Fruit fly (Drosophila melanogaster) whole organism, embryonic: ENCODE data around the gene COX6B.

Experiments used
- Abd-B ChIP-seq: fragments of 200-800 bp; sonication (Bioruptor generic); optimal IDR thresholded peaks from 2 replicates; lab custom pipeline; 2018; ENCODE audit warnings: missing biosample characterization, mild to moderate bottlenecking, missing genetic modification characterization, moderate library complexity
- Atf3 ChIP-seq: fragments of 200-800 bp; sonication (Bioruptor generic); optimal IDR thresholded peaks from 3 replicates; lab custom pipeline; 2016; ENCODE audit warnings: missing biosample characterization, missing genetic modification characterization
- B-H1 ChIP-seq: fragments of 200-800 bp; sonication (Bioruptor generic); IDR thresholded peaks from 3 replicates; pipeline ENCODE4 v1.3.6; 2022; ENCODE audit warnings: missing biosample characterization, missing genetic modification characterization
- CG11085 ChIP-seq: fragments of 200-800 bp; sonication (Bioruptor generic); IDR thresholded peaks from 2 replicates; pipeline ENCODE4 v1.3.6; 2022; ENCODE audit warnings: missing biosample characterization, missing genetic modification characterization
- CG12071 ChIP-seq: fragments of 200-800 bp; sonication (Bioruptor generic); optimal IDR thresholded peaks from 3 replicates; lab custom pipeline; 2018; ENCODE audit warnings: missing biosample characterization, mild to moderate bottlenecking, missing genetic modification characterization
- CG12299 ChIP-seq: fragments of 200-800 bp; sonication (Bioruptor generic); optimal IDR thresholded peaks from 2 replicates; lab custom pipeline; 2018; ENCODE audit warnings: missing biosample characterization, mild to moderate bottlenecking, missing genetic modification characterization
- CG12744 ChIP-seq: fragments of 200-800 bp; sonication (Bioruptor generic); optimal IDR thresholded peaks from 2 replicates; lab custom pipeline; 2016; ENCODE audit warnings: missing biosample characterization, missing genetic modification characterization
- CG13287 ChIP-seq: fragments of 200-800 bp; sonication (Bioruptor generic); IDR thresholded peaks from 2 replicates; pipeline ENCODE4 v1.3.6; 2022; ENCODE audit warnings: missing biosample characterization, missing genetic modification characterization; ENCODE audit not compliant: partially characterized antibody
- CG14050 ChIP-seq: fragments of 200-800 bp; sonication (Bioruptor generic); IDR thresholded peaks from 3 replicates; pipeline ENCODE4 v1.3.6; 2022; ENCODE audit warnings: missing biosample characterization, missing genetic modification characterization
- CG16779 ChIP-seq: fragments of 200-800 bp; sonication (Bioruptor generic); IDR thresholded peaks from 2 replicates; pipeline ENCODE4 v1.3.6; 2022; ENCODE audit warnings: missing biosample characterization, missing genetic modification characterization
- CG17186 ChIP-seq: fragments of 200-800 bp; sonication (Bioruptor generic); optimal IDR thresholded peaks from 3 replicates; lab custom pipeline; 2017; ENCODE audit warnings: missing biosample characterization, missing genetic modification reagents, missing genetic modification characterization
- CG18476 ChIP-seq: fragments of 200-800 bp; sonication (Bioruptor generic); optimal IDR thresholded peaks from 2 replicates; lab custom pipeline; 2016; ENCODE audit warnings: missing biosample characterization, mild to moderate bottlenecking, missing genetic modification characterization
- CG34224 ChIP-seq: fragments of 200-800 bp; sonication (Bioruptor generic); IDR thresholded peaks from 3 replicates; pipeline ENCODE4 v1.3.6; 2022; ENCODE audit warnings: missing biosample characterization, missing genetic modification characterization; ENCODE audit not compliant: partially characterized antibody
- CG3726 ChIP-seq: fragments of 200-800 bp; sonication (Bioruptor generic); IDR thresholded peaks from 3 replicates; pipeline ENCODE4, ENCODE4 v1.3.6; 2022; ENCODE audit warnings: missing biosample characterization, missing genetic modification characterization
- CG4854 ChIP-seq: fragments of 200-800 bp; sonication (Bioruptor generic); optimal IDR thresholded peaks from 2 replicates; lab custom pipeline; 2016; ENCODE audit warnings: missing biosample characterization, missing genetic modification characterization, inconsistent platforms
- CG7928 ChIP-seq: fragments of 200-800 bp; sonication (Bioruptor generic); optimal IDR thresholded peaks from 2 replicates; lab custom pipeline; 2017; ENCODE audit warnings: missing biosample characterization, mild to moderate bottlenecking, missing genetic modification characterization
- CG8359 ChIP-seq: fragments of 200-800 bp; sonication (Bioruptor generic); optimal IDR thresholded peaks from 2 replicates; lab custom pipeline; 2017; ENCODE audit warnings: missing biosample characterization, mild to moderate bottlenecking, missing genetic modification characterization, borderline replicate concordance
- CG8944 ChIP-seq: fragments of 200-800 bp; sonication (Bioruptor generic); optimal IDR thresholded peaks from 3 replicates; lab custom pipeline; 2016; ENCODE audit warnings: missing biosample characterization, missing genetic modification characterization
- Camta ChIP-seq: fragments of 200-800 bp; sonication (Bioruptor generic); optimal IDR thresholded peaks from 2 replicates; lab custom pipeline; 2016; ENCODE audit warnings: missing biosample characterization, missing genetic modification characterization
- CoRest ChIP-seq: fragments of 200-800 bp; sonication (Bioruptor generic); optimal IDR thresholded peaks from 3 replicates; lab custom pipeline; 2018; ENCODE audit warnings: missing biosample characterization, mild to moderate bottlenecking, missing genetic modification characterization, moderate library complexity
- CrebB ChIP-seq: fragments of 200-800 bp; sonication (Bioruptor generic); optimal IDR thresholded peaks from 3 replicates; lab custom pipeline; 2018; ENCODE audit warnings: missing biosample characterization, mild to moderate bottlenecking, missing genetic modification characterization
- Dbx ChIP-seq: fragments of 200-800 bp; sonication (Bioruptor generic); IDR thresholded peaks from 3 replicates; pipeline ENCODE4 v1.3.6; 2022; ENCODE audit warnings: missing biosample characterization, missing genetic modification characterization
- Dref ChIP-seq: fragments of 200-800 bp; sonication (Bioruptor generic); IDR thresholded peaks from 2 replicates; pipeline ENCODE4 v1.3.6; 2022; ENCODE audit warnings: missing biosample characterization, missing genetic modification characterization
- Eip74EF ChIP-seq, 2 experiments: fragments of 200-800 bp in 1 of 2; fragments of >200 bp in 1 of 2; sonication (Bioruptor generic) in 1 of 2; optimal IDR thresholded peaks; 2 replicates each; lab custom pipeline; 2017 to 2019; ENCODE audit warnings: missing biosample characterization in 2 of 2, missing genetic modification characterization in 2 of 2, mild to moderate bottlenecking in 1 of 2, moderate library complexity in 1 of 2
- Fer2 ChIP-seq: fragments of 200-800 bp; sonication (Bioruptor generic); optimal IDR thresholded peaks from 2 replicates; lab custom pipeline; 2018; ENCODE audit warnings: missing biosample characterization, mild to moderate bottlenecking, missing genetic modification characterization, moderate library complexity
- Hmr ChIP-seq: fragments of 200-800 bp; sonication (Bioruptor generic); optimal IDR thresholded peaks from 3 replicates; lab custom pipeline; 2017; ENCODE audit warnings: mild to moderate bottlenecking, missing biosample characterization, missing genetic modification reagents, missing genetic modification characterization
- MESR4 ChIP-seq: fragments of 200-800 bp; sonication (Bioruptor generic); optimal IDR thresholded peaks from 2 replicates; lab custom pipeline; 2018; ENCODE audit warnings: missing biosample characterization, mild to moderate bottlenecking, missing genetic modification characterization, moderate library complexity
- MTF-1 ChIP-seq: fragments of 200-800 bp; sonication (Bioruptor generic); optimal IDR thresholded peaks from 2 replicates; lab custom pipeline; 2018; ENCODE audit warnings: missing biosample characterization, mild to moderate bottlenecking, missing genetic modification characterization, borderline replicate concordance
- NFAT ChIP-seq: fragments of 200-800 bp; sonication (Bioruptor generic); IDR thresholded peaks from 2 replicates; pipeline ENCODE4 v1.3.6; 2022; ENCODE audit warnings: missing biosample characterization, missing genetic modification characterization
- Nf-YC ChIP-seq: fragments of 200-800 bp; optimal IDR thresholded peaks from 3 replicates; lab custom pipeline; 2019; ENCODE audit warnings: missing biosample characterization, mild to moderate bottlenecking, missing genetic modification characterization, moderate library complexity
- cas ChIP-seq: fragments of 200-800 bp; sonication (Bioruptor generic); IDR thresholded peaks from 2 replicates; pipeline ENCODE4 v1.3.6; 2022; ENCODE audit warnings: missing biosample characterization, missing genetic modification characterization
- cato ChIP-seq: fragments of 200-800 bp; sonication (Bioruptor generic); optimal IDR thresholded peaks from 2 replicates; lab custom pipeline; 2016; ENCODE audit warnings: missing biosample characterization, missing genetic modification characterization, borderline replicate concordance
- danr ChIP-seq: fragments of 200-800 bp; sonication (Bioruptor generic); IDR thresholded peaks from 2 replicates; pipeline ENCODE4 v1.3.6; 2022; ENCODE audit warnings: missing biosample characterization, missing genetic modification characterization
- disco-r ChIP-seq: fragments of 200-800 bp; sonication (Bioruptor generic); optimal IDR thresholded peaks from 2 replicates; lab custom pipeline; 2016; ENCODE audit warnings: missing biosample characterization, missing genetic modification characterization
- eve ChIP-seq, 2 experiments: fragments of >200 bp; optimal IDR thresholded peaks; 2 replicates each; lab custom pipeline; 2017; ENCODE audit warnings: missing biosample characterization in 2 of 2, missing genetic modification characterization in 2 of 2
- fd64A ChIP-seq: fragments of 200-800 bp; sonication (Bioruptor generic); optimal IDR thresholded peaks from 3 replicates; lab custom pipeline; 2018; ENCODE audit warnings: missing biosample characterization, mild to moderate bottlenecking, missing genetic modification characterization
- gem ChIP-seq: fragments of 200-800 bp; sonication (Bioruptor generic); optimal IDR thresholded peaks from 2 replicates; lab custom pipeline; 2019; ENCODE audit warnings: missing biosample characterization, mild to moderate bottlenecking, missing genetic modification characterization, moderate library complexity
- hkb ChIP-seq, 2 experiments: fragments of 200-800 bp in 1 of 2; fragments of >200 bp in 1 of 2; sonication (Bioruptor generic) in 1 of 2; IDR thresholded peaks in 1 of 2; optimal IDR thresholded peaks in 1 of 2; 2 replicates each; pipeline versions ENCODE4 v1.3.6 to Lab custom; 2017 to 2022; ENCODE audit warnings: missing biosample characterization in 1 of 2, missing genetic modification characterization in 1 of 2
- kni ChIP-seq: fragments of 200-800 bp; sonication (Bioruptor generic); optimal IDR thresholded peaks from 3 replicates; lab custom pipeline; 2017; ENCODE audit warnings: mild to moderate bottlenecking, missing biosample characterization, missing genetic modification reagents, missing genetic modification characterization
- lmd ChIP-seq: fragments of 200-800 bp; sonication (Bioruptor generic); IDR thresholded peaks from 2 replicates; pipeline ENCODE4 v1.3.6; 2022; ENCODE audit warnings: missing biosample characterization, missing genetic modification characterization
- oc ChIP-seq: fragments of 200-800 bp; sonication (Bioruptor generic); optimal IDR thresholded peaks from 2 replicates; lab custom pipeline; 2018; ENCODE audit warnings: missing biosample characterization, mild to moderate bottlenecking, missing genetic modification characterization, moderate library complexity
- pnt ChIP-seq: fragments of 200-800 bp; sonication (Bioruptor generic); optimal IDR thresholded peaks from 3 replicates; lab custom pipeline; 2016; ENCODE audit warnings: missing biosample characterization, missing genetic modification characterization
- pzg ChIP-seq: fragments of 200-800 bp; sonication (Bioruptor generic); optimal IDR thresholded peaks from 3 replicates; lab custom pipeline; 2018; ENCODE audit warnings: missing biosample characterization, mild to moderate bottlenecking, missing genetic modification characterization, moderate library complexity
- run ChIP-seq: fragments of 200-800 bp; sonication (Bioruptor generic); optimal IDR thresholded peaks from 3 replicates; lab custom pipeline; 2018; ENCODE audit warnings: missing biosample characterization, mild to moderate bottlenecking, missing genetic modification characterization
- sr ChIP-seq: fragments of 200-800 bp; sonication (Bioruptor generic); IDR thresholded peaks from 3 replicates; pipeline ENCODE4 v1.3.6; 2022; ENCODE audit warnings: missing biosample characterization, missing genetic modification characterization
- tap ChIP-seq: fragments of 200-800 bp; optimal IDR thresholded peaks from 3 replicates; lab custom pipeline; 2019; ENCODE audit warnings: missing biosample characterization, mild to moderate bottlenecking, missing genetic modification characterization, moderate library complexity
- tio ChIP-seq: fragments of 200-800 bp; sonication (Bioruptor generic); optimal IDR thresholded peaks from 2 replicates; lab custom pipeline; 2017; ENCODE audit warnings: missing biosample characterization, missing genetic modification characterization, inconsistent platforms
- unc-4 ChIP-seq: fragments of 200-800 bp; sonication (Bioruptor generic); IDR thresholded peaks from 2 replicates; pipeline ENCODE4 v1.3.6; 2022; ENCODE audit warnings: missing biosample characterization, missing genetic modification characterization; ENCODE audit not compliant: partially characterized antibody
- zfh2 ChIP-seq: fragments of 200-800 bp; sonication (Bioruptor generic); optimal IDR thresholded peaks from 2 replicates; lab custom pipeline; 2016; ENCODE audit warnings: missing biosample characterization, missing genetic modification characterization

COX6B gene

DNA sequence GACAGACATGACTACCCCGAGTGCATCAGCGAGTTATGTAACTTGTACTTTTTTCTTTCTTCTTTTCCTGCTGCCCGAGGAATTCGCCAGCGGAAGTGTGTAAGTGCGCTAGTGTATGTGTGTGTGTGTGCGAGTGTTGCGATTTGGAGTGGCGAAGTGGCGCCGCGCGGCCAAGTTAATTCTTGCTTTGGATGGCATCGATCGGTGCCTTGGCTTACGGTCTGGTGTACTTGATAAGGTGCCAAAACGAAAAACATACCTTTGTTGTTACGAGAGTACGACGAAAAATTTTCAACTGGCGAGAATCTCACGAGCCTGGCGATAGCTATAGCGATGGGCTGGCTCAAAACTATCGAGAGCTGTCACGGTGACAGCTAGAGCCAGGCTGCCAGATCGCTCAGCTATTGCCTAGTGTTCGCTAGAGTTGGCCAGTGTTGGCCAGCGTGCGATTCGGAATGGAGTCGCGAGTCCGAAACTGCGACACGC is at the start of gene COX6B, which contains the start of the genes CG18809, CG33932 and Rpp20 (continued):
- TF ChIP-seq MESR4 (GFP tag; lab: Kevin White, UChicago) (peak; percentile 97), tio (GFP tag; lab: Kevin White, UChicago) (no peak), CG34224 (peak; percentile 91), unc-4 (GFP tag; lab: Robert Waterston, UW) (peak; percentile 91), tap (tag; lab: Kevin White, UChicago) (no peak), eve (GFP tag; optimal IDR thresholded peaks at IDR 0.05; lab: Kevin White, UChicago) (no peak), CG4854 (no peak), oc (no peak), gem (tag; lab: Kevin White, UChicago) (no peak), CG3726 (no peak), Hmr (peak; percentile 85), CG12071 (GFP tag; lab: Kevin White, UChicago) (no peak), Eip74EF (GFP tag; optimal IDR thresholded peaks at IDR 0.05; lab: Kevin White, UChicago) (no peak), cato (GFP tag; lab: Kevin White, UChicago) (peak; percentile 0), disco-r (GFP tag; lab: Kevin White, UChicago) (peak; percentile 56), Camta (GFP tag; lab: Kevin White, UChicago) (peak; percentile 44), Dbx (GFP tag; lab: Robert Waterston, UW) (peak; percentile 90), pnt (GFP tag; lab: Kevin White, UChicago) (peak; percentile 33), CG17186 (GFP tag; lab: Kevin White, UChicago) (peak; percentile 70), run (tag; lab: Kevin White, UChicago) (no peak), fd64A (peak; percentile 16), Atf3 (GFP tag; lab: Kevin White, UChicago) (peak; percentile 56), CrebB (peak; percentile 55), pzg (GFP tag; lab: Kevin White, UChicago) (peak; percentile 99), CG12299 (tag; lab: Kevin White, UChicago) (no peak), lmd (GFP tag; lab: Robert Waterston, UW) (peak; percentile 57; the same call in 1 of the 2 replicates), cas (GFP tag; lab: Robert Waterston, UW) (0 out of 2 replicates have a peak, but pooled peaks have one; percentile 55), CG11085 (GFP tag; lab: Robert Waterston, UW) (peak; percentile 73), CG13287 (GFP tag; lab: Robert Waterston, UW) (peak; percentile 95), hkb (optimal IDR thresholded peaks at IDR 0.05; lab: Kevin White, UChicago) (no peak), hkb (GFP tag; IDR thresholded peaks at IDR 0.05; lab: Robert Waterston, UW) (peak; percentile 63), CG8359 (GFP tag; lab: Kevin White, UChicago) (no peak), CG16779 (GFP tag; lab: Robert Waterston, UW) (peak; percentile 60; the same call in 1 of the 2 replicates), Dref (peak; percentile 67), Fer2 (tag; lab: Kevin White, UChicago) (peak; percentile 27), NFAT (peak; percentile 72), zfh2 (peak; percentile 87), danr (no peak), B-H1 (GFP tag; lab: Robert Waterston, UW) (no peak), CoRest (peak; percentile 34), CG7928 (GFP tag; lab: Kevin White, UChicago) (peak; percentile 41), Nf-YC (tag; lab: Kevin White, UChicago) (peak; percentile 44), MTF-1 (no peak), CG12744 (peak; percentile 62), CG14050 (GFP tag; lab: Robert Waterston, UW) (0 out of 3 replicates have a peak, but pooled peaks have one; percentile 21), CG18476 (GFP tag; lab: Kevin White, UChicago) (no peak), CG8944 (GFP tag; lab: Kevin White, UChicago) (peak; percentile 62), Abd-B (GFP tag; lab: Kevin White, UChicago) (no peak), sr (no peak), kni (GFP tag; lab: Kevin White, UChicago) (peak; percentile 26)
